Worm (Caenorhabditis elegans) whole organism, late embryonic: Measurements from ENCODE around the gene edg-1.
A peak's percentile ranks its signal among the peaks of the same experiment; 100 is the strongest.

ENCODE experiments used
- C08G9.2 ChIP-seq: sonication (generic microtip); optimal IDR thresholded peaks from 2 replicates; lab custom pipeline; 2016; ENCODE audit warnings: mild to moderate bottlenecking, missing genetic modification characterization, moderate library complexity, missing compliant biosample characterization
- K02D7.2 ChIP-seq: sonication (generic microtip); optimal IDR thresholded peaks from 2 replicates; lab custom pipeline; 2017; ENCODE audit warnings: mild to moderate bottlenecking, missing genetic modification characterization, missing compliant biosample characterization
- Y22D7AL.16 ChIP-seq: sonication (generic microtip); optimal IDR thresholded peaks from 2 replicates; lab custom pipeline; 2016; ENCODE audit warnings: missing genetic modification characterization, missing compliant biosample characterization
- ama-1 ChIP-seq: fragments of 150-350 bp; optimal IDR thresholded peaks from 2 replicates; lab custom pipeline; 2014
- ceh-18 ChIP-seq: sonication (generic microtip); optimal IDR thresholded peaks from 2 replicates; lab custom pipeline; 2016; ENCODE audit warnings: missing genetic modification characterization, missing compliant biosample characterization
- ceh-19 ChIP-seq: fragments of 200-800 bp; sonication (Bioruptor generic); optimal IDR thresholded peaks from 2 replicates; lab custom pipeline; 2018; ENCODE audit warnings: mild to moderate bottlenecking, missing genetic modification characterization, missing compliant biosample characterization
- ceh-45 ChIP-seq: fragments of 200-800 bp; sonication (Bioruptor generic); IDR thresholded peaks from 2 replicates; pipeline ENCODE4 v1.3.6; 2022; ENCODE audit warnings: missing genetic modification reagents, missing genetic modification characterization, missing compliant biosample characterization
- ceh-9 ChIP-seq: sonication (generic microtip); optimal IDR thresholded peaks from 2 replicates; lab custom pipeline; 2016; ENCODE audit warnings: mild to moderate bottlenecking, missing genetic modification characterization, inconsistent platforms, missing compliant biosample characterization
- dmd-4 ChIP-seq: sonication (generic microtip); optimal IDR thresholded peaks from 2 replicates; lab custom pipeline; 2016; ENCODE audit warnings: borderline replicate concordance, missing genetic modification characterization, missing compliant biosample characterization
- elt-2 ChIP-seq: sonication (generic microtip); optimal IDR thresholded peaks from 2 replicates; lab custom pipeline; 2016; ENCODE audit warnings: missing genetic modification reagents, missing genetic modification characterization, missing compliant biosample characterization
- elt-4 ChIP-seq: sonication (generic microtip); optimal IDR thresholded peaks from 2 replicates; lab custom pipeline; 2016; ENCODE audit warnings: missing genetic modification characterization, missing compliant biosample characterization
- eyg-1 ChIP-seq: sonication (generic microtip); optimal IDR thresholded peaks from 2 replicates; lab custom pipeline; 2016; ENCODE audit warnings: missing genotype, missing genetic modification characterization, missing compliant biosample characterization
- fax-1 ChIP-seq: sonication (generic microtip); optimal IDR thresholded peaks from 2 replicates; lab custom pipeline; 2016; ENCODE audit warnings: missing genotype, missing genetic modification characterization, missing compliant biosample characterization
- fkh-10 ChIP-seq: fragments of 150-350 bp; optimal IDR thresholded peaks from 2 replicates; lab custom pipeline; 2014; ENCODE audit warnings: missing biosample characterization, missing genetic modification reagents, missing genetic modification characterization
- gmeb-2 ChIP-seq: sonication (generic microtip); optimal IDR thresholded peaks from 2 replicates; lab custom pipeline; 2016; ENCODE audit warnings: missing genetic modification characterization, inconsistent platforms, missing compliant biosample characterization
- hlh-13 ChIP-seq: fragments of 200-800 bp; sonication (Bioruptor generic); optimal IDR thresholded peaks from 2 replicates; lab custom pipeline; 2018; ENCODE audit warnings: mild to moderate bottlenecking, missing genetic modification characterization, missing compliant biosample characterization
- hlh-15 ChIP-seq: sonication (generic microtip); optimal IDR thresholded peaks from 2 replicates; lab custom pipeline; 2016; ENCODE audit warnings: missing genetic modification characterization, missing compliant biosample characterization
- hlh-6 ChIP-seq: sonication (generic microtip); optimal IDR thresholded peaks from 2 replicates; lab custom pipeline; 2016; ENCODE audit warnings: missing genotype, missing genetic modification characterization, missing compliant biosample characterization
- hlh-8 ChIP-seq: sonication (generic microtip); optimal IDR thresholded peaks from 2 replicates; lab custom pipeline; 2016; ENCODE audit warnings: missing genotype, missing genetic modification characterization, missing compliant biosample characterization
- lim-6 ChIP-seq: sonication (generic microtip); optimal IDR thresholded peaks from 2 replicates; lab custom pipeline; 2016; ENCODE audit warnings: missing genetic modification characterization, missing compliant biosample characterization
- lin-11 ChIP-seq: fragments of 200-800 bp; sonication (Bioruptor generic); optimal IDR thresholded peaks from 2 replicates; lab custom pipeline; 2018; ENCODE audit warnings: mild to moderate bottlenecking, missing genetic modification characterization, missing compliant biosample characterization
- nfya-1 ChIP-seq: sonication (generic microtip); optimal IDR thresholded peaks from 2 replicates; lab custom pipeline; 2017; ENCODE audit warnings: missing genetic modification characterization, mild to moderate bottlenecking, missing compliant biosample characterization, antibody characterized with exemption, moderate library complexity
- nhr-11 ChIP-seq: fragments of 150-350 bp; optimal IDR thresholded peaks from 2 replicates; lab custom pipeline; 2014; ENCODE audit warnings: missing biosample characterization, missing genetic modification characterization
- npax-4 ChIP-seq: sonication (generic microtip); optimal IDR thresholded peaks from 2 replicates; lab custom pipeline; 2016; ENCODE audit warnings: missing genetic modification characterization, missing compliant biosample characterization
- pqm-1 ChIP-seq: sonication (generic microtip); optimal IDR thresholded peaks from 2 replicates; lab custom pipeline; 2016; ENCODE audit warnings: missing genetic modification characterization, missing compliant biosample characterization
- pros-1 ChIP-seq: fragments of 150-350 bp; optimal IDR thresholded peaks from 2 replicates; lab custom pipeline; 2014; ENCODE audit warnings: missing biosample characterization, missing genetic modification reagents, missing genetic modification characterization
- sdc-2 ChIP-seq: sonication (generic microtip); optimal IDR thresholded peaks from 2 replicates; lab custom pipeline; 2016; ENCODE audit warnings: missing genotype, missing genetic modification characterization, missing compliant biosample characterization
- sox-2 ChIP-seq: fragments of 200-800 bp; sonication (Bioruptor generic); IDR thresholded peaks from 2 replicates; pipeline ENCODE4 v1.3.6; 2022; ENCODE audit warnings: missing genetic modification reagents, missing genetic modification characterization, missing compliant biosample characterization
- syd-9 ChIP-seq: sonication (generic microtip); optimal IDR thresholded peaks from 2 replicates; lab custom pipeline; 2016; ENCODE audit warnings: mild to moderate bottlenecking, missing genetic modification characterization, moderate library complexity, missing compliant biosample characterization
- tbx-2 ChIP-seq: sonication (generic microtip); optimal IDR thresholded peaks from 2 replicates; lab custom pipeline; 2016; ENCODE audit warnings: missing genetic modification characterization, missing compliant biosample characterization
- tbx-7 ChIP-seq: sonication (generic microtip); optimal IDR thresholded peaks from 2 replicates; lab custom pipeline; 2016; ENCODE audit warnings: missing genotype, missing genetic modification characterization, missing compliant biosample characterization
- ttx-3 ChIP-seq: sonication (generic microtip); optimal IDR thresholded peaks from 2 replicates; lab custom pipeline; 2016; ENCODE audit warnings: missing genetic modification reagents, missing genetic modification characterization, missing compliant biosample characterization
- unc-42 ChIP-seq: sonication (generic microtip); optimal IDR thresholded peaks from 2 replicates; lab custom pipeline; 2016; ENCODE audit warnings: missing genotype, missing genetic modification characterization, missing compliant biosample characterization
- unc-55 ChIP-seq: sonication (generic microtip); optimal IDR thresholded peaks from 2 replicates; lab custom pipeline; 2017; ENCODE audit warnings: missing biosample characterization, missing genetic modification reagents, missing genetic modification characterization
- unc-86 ChIP-seq: sonication (generic microtip); optimal IDR thresholded peaks from 2 replicates; lab custom pipeline; 2016; ENCODE audit warnings: missing genetic modification characterization, missing compliant biosample characterization
- ztf-16 ChIP-seq: sonication (generic microtip); optimal IDR thresholded peaks from 2 replicates; lab custom pipeline; 2017; ENCODE audit warnings: missing genetic modification characterization, missing compliant biosample characterization

The edg-1 gene

DNA sequence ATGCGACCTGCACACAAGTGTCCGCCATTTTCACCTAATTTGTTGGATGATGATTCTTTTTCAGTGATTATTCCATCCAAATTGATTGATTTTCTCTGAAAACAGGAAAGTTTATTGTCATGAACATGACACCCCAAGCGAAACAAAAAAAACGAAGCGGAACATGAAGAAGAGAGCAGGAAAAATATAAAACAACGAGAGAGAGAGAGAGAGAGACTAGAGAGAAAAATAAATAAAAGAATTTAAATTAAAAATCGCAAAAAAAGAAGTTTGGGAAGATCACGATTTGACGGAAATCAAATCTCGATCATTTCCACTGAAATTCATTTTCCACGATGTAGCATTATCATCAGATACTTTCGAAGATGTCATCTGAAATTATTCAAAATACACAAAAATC lies 39.2 kb downstream of the edg-1 start, which contains the start of gene klp-12:
Gene klp-12, minus strand, starts transcription at position 101 of the 400 bp plus-strand sequence.
- TF ChIP-seq nfya-1 (tag; lab: Kevin White, UChicago) (no peak), unc-42 (no peak), ceh-9 (tag; lab: Kevin White, UChicago) (no peak), eyg-1 (tag; lab: Kevin White, UChicago) (no peak), ttx-3 (tag; lab: Kevin White, UChicago) (no peak), hlh-13 (no peak), lim-6 (tag; lab: Kevin White, UChicago) (no peak), fax-1 (tag; lab: Kevin White, UChicago) (no peak), lin-11 (tag; lab: Kevin White, UChicago) (no peak), gmeb-2 (tag; lab: Kevin White, UChicago) (no peak), sdc-2 (no peak), unc-86 (tag; lab: Kevin White, UChicago) (no peak), ceh-45 (GFP tag; lab: Robert Waterston, UW) (no peak), unc-55 (GFP tag; lab: Kevin White, UChicago) (no peak), ama-1 (no peak), tbx-7 (no peak)

DNA sequence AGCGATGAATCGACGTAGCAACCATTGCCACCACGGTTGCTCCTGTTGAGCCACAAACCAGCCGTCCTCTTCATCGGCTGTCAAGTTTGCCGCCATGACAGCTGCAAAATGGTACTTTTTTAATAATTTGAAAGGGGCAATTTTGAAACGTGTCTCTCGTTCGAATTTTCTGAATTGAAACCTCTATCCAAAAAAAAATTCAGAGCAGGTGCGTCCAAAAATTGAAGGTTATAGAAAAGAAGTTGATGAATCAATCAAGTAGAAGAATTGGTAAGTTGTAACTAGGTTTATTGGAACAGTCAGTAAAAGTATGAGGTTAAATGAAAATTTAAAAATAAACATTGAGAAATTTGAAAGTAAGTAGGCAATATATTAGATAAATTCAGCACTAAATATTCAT lies 40.8 kb downstream of the edg-1 start, which contains the start of gene T01G1.4:
Gene T01G1.4, minus strand, starts transcription at position 101 of the 400 bp plus-strand sequence.
- TF ChIP-seq pros-1 (tag; lab: Kevin White, UChicago) (no peak), fkh-10 (GFP tag; lab: Kevin White, UChicago) (no peak), npax-4 (tag; lab: Kevin White, UChicago) (no peak), ztf-16 (tag; lab: Kevin White, UChicago) (no peak), ceh-9 (tag; lab: Kevin White, UChicago) (no peak), syd-9 (no peak), Y22D7AL.16 (tag; lab: Kevin White, UChicago) (no peak), pqm-1 (tag; lab: Kevin White, UChicago) (no peak), elt-2 (no peak), unc-42 (no peak), nhr-11 (tag; lab: Kevin White, UChicago) (no peak), C08G9.2 (tag; lab: Kevin White, UChicago) (no peak), sox-2 (GFP tag; lab: Robert Waterston, UW) (no peak)

DNA sequence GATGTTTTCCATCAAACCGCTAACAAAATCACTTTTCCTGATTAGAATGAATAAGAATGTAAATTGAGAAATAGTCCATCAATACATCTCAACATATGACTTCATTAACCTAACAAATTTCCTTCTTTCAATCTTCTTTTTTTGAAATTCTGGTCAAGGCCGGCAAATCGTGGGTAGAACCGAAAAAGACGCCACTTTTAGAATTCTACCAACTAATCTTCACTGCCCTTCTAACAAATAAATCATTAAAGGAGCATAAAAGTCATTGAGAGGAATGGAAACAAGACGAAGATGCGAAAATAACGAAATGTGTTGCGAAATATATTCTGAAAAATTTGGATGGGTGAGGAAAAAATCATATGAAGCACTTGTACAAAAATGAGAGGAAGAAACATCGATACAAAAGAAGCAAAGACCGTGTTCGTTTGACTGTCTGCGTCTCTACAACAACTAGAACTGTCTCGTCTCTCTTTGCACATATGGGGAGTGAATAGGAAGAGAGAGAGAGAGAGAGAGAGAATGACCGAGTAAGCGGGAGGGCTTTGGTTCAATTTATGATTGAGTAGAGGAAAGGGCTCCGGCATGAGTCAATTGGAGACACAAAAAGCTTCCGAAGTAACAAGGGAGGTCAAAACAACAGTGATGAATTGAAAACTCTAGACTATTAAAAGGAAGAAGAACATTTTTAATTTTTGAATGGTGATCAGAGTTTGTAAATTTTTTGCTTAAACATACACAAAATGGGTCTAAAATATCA lies 43.4 kb downstream of the edg-1 start:
- TF ChIP-seq tbx-2 (tag; lab: Kevin White, UChicago) = peak; percentile 0
- no peak for TF ChIP-seq ttx-3 (tag; lab: Kevin White, UChicago)
- TF ChIP-seq nfya-1 (tag; lab: Kevin White, UChicago) = peak; percentile 5

DNA sequence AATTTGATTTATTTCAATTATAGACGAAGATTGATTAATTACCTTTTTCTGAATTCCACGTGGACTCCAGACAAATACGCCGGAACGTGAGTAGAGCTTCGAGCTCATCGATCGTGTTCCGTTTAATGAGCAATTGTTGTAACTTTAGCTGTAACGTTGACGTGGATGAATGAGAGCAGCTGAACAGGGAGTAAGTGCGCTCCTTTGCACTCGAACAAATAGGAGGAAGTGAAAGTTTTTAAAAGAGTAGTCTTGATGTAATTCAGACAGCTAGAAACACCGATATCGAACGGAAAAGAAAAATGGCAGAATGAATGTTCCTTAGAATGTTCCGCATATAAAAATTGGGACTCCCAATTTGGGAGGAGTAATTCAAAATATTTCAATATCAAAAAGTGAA lies 51.0 kb downstream of the edg-1 start, which contains the start of gene sec-31:
Gene sec-31, minus strand, starts transcription at position 148 of the 400 bp plus-strand sequence.
- TF ChIP-seq ceh-18 = no peak
- TF ChIP-seq dmd-4 (tag; lab: Kevin White, UChicago) = no peak
- no peak for TF ChIP-seq fax-1 (tag; lab: Kevin White, UChicago)
- no peak for TF ChIP-seq hlh-8
- no peak for TF ChIP-seq pros-1 (tag; lab: Kevin White, UChicago)
- no peak for TF ChIP-seq elt-4 (tag; lab: Kevin White, UChicago)
- no peak for TF ChIP-seq K02D7.2
- no peak for TF ChIP-seq hlh-6 (tag; lab: Kevin White, UChicago)
- TF ChIP-seq hlh-15 (tag; lab: Kevin White, UChicago) = no peak
- no peak for TF ChIP-seq ceh-19 (GFP tag; lab: Kevin White, UChicago)
